Worm (Caenorhabditis elegans) whole organism, L4 larva: ENCODE measurements around the gene F07C3.2.

Experiments used
- ceh-28 ChIP-seq: fragments of 150-350 bp; optimal IDR thresholded peaks from 2 replicates; lab custom pipeline; 2014; ENCODE audit warnings: missing biosample characterization, missing genetic modification reagents, missing genetic modification characterization
- zag-1 ChIP-seq: fragments of 150-350 bp; optimal IDR thresholded peaks from 2 replicates; lab custom pipeline; 2014; ENCODE audit warnings: missing biosample characterization, missing genetic modification characterization
- zfp-3 ChIP-seq: fragments of 200-800 bp; sonication (Bioruptor generic); conservative IDR thresholded peaks from 2 replicates; pipeline ENCODE4 v1.3.6; 2022; ENCODE audit warnings: missing genetic modification reagents, missing genetic modification characterization, missing compliant biosample characterization

DNA sequence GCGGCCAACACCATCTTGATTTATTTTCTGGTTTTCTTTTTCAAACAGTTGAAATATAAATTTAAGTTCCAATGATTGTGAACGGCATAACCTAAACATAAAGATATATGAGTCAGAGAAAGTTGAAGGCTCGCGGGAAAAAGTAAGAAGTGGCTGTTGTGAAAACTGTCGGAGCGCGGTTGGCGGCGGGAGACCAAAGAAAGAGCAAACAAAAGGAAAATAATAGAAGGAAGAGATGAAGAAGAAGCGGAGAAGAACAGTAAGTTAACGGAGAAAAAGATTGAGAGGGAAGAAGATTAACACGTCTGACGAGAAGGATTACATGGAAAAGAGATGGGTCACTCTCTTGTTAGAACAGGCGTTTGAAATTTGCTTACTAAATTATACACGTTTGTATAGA is 18.5 kb upstream of the F07C3.2 start, which contains the start of gene inx-10:
- TF ChIP-seq zfp-3 (GFP tag; lab: Robert Waterston, UW) = no peak
- no peak for TF ChIP-seq zag-1 (tag; lab: Kevin White, UChicago)
- no peak for TF ChIP-seq ceh-28 (tag; lab: Kevin White, UChicago)
